Worm (Caenorhabditis elegans): ENCODE data around the gene tut-1.

DNA sequence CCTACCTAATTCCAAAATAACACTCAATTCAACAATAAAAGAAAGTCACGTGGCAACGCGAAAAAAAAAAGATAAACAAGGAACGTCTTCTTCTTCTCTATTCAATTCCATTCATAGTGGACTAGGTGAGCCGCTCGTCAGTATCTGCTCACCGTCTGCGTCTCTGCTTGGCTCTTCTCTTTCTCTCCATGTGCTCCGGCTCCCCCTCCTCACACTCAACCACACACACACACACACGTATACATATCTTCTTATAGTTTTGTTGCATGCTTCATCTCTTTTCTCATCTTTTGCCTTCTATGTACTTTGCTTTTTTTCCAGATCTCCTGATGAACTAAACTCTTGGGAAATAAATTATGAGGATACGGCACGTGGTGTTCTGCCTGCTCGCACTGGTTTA is 10.6 kb upstream of the tut-1 start, which contains the start of gene daf-1:
- TF ChIP-seq sea-1 (GFP tag; conservative IDR thresholded peaks at IDR 0.05) = no peak
- TF ChIP-seq hmg-4 (GFP tag; optimal IDR thresholded peaks at IDR 0.05) = no peak
- no peak for TF ChIP-seq ceh-13 (GFP tag; optimal IDR thresholded peaks at IDR 0.05)
- TF ChIP-seq ceh-36 (tag; optimal IDR thresholded peaks at IDR 0.05) = no peak
- TF ChIP-seq ama-1 (optimal IDR thresholded peaks at IDR 0.05) = no peak
- TF ChIP-seq ets-7 (tag; optimal IDR thresholded peaks at IDR 0.05) = no peak
- TF ChIP-seq hnd-1 (tag; optimal IDR thresholded peaks at IDR 0.05) = no peak
- TF ChIP-seq pes-1 (GFP tag; IDR thresholded peaks at IDR 0.05) = no peak
